Fruit fly (Drosophila melanogaster) whole organism, pupa: ENCODE data around the gene Rpn13R.

Source experiments
- CG10348 ChIP-seq: fragments of 200-800 bp; sonication (Bioruptor generic); IDR thresholded peaks from 2 replicates; pipeline ENCODE4 v1.3.6; 2022; ENCODE audit warnings: missing biosample characterization, missing genetic modification characterization
- CG12605 ChIP-seq: fragments of 200-800 bp; sonication (Bioruptor generic); IDR thresholded peaks from 2 replicates; pipeline ENCODE4 v1.3.6; 2022; ENCODE audit warnings: missing biosample characterization, missing genetic modification characterization
- CG13204 ChIP-seq: fragments of 200-800 bp; sonication (Bioruptor generic); optimal IDR thresholded peaks from 2 replicates; lab custom pipeline; 2018; ENCODE audit warnings: missing biosample characterization, mild to moderate bottlenecking, missing genetic modification characterization, moderate library complexity
- CG14655 ChIP-seq: fragments of 200-800 bp; sonication (Bioruptor generic); optimal IDR thresholded peaks from 3 replicates; lab custom pipeline; 2017; ENCODE audit warnings: mild to moderate bottlenecking, missing biosample characterization, missing genetic modification reagents, missing genetic modification characterization
- CG15710 ChIP-seq: fragments of 200-800 bp; sonication (Bioruptor generic); optimal IDR thresholded peaks from 2 replicates; lab custom pipeline; 2018; ENCODE audit warnings: missing biosample characterization, mild to moderate bottlenecking, missing genetic modification characterization, moderate library complexity
- CG17806 ChIP-seq: fragments of 200-800 bp; sonication (Bioruptor generic); optimal IDR thresholded peaks from 2 replicates; lab custom pipeline; 2018; ENCODE audit warnings: missing biosample characterization, mild to moderate bottlenecking, missing genetic modification characterization, moderate library complexity
- CG32121 ChIP-seq: fragments of 200-800 bp; sonication (Bioruptor generic); IDR thresholded peaks from 2 replicates; pipeline ENCODE4 v1.3.6; 2022; ENCODE audit warnings: missing biosample characterization, missing genetic modification characterization
- CG34367 ChIP-seq: fragments of 200-800 bp; sonication (Bioruptor generic); optimal IDR thresholded peaks from 2 replicates; lab custom pipeline; 2018; ENCODE audit warnings: missing biosample characterization, mild to moderate bottlenecking, missing genetic modification characterization
- CG4496 ChIP-seq: fragments of 200-800 bp; sonication (Bioruptor generic); IDR thresholded peaks from 3 replicates; pipeline ENCODE4 v1.3.6; 2022; ENCODE audit warnings: missing biosample characterization, missing genetic modification characterization
- CG8159 ChIP-seq: fragments of 200-800 bp; sonication (Bioruptor generic); optimal IDR thresholded peaks from 3 replicates; lab custom pipeline; 2018; ENCODE audit warnings: missing biosample characterization, mild to moderate bottlenecking, missing genetic modification characterization, moderate library complexity
- CG8301 ChIP-seq: fragments of 200-800 bp; sonication (Bioruptor generic); optimal IDR thresholded peaks from 2 replicates; lab custom pipeline; 2018; ENCODE audit warnings: missing biosample characterization, mild to moderate bottlenecking, missing genetic modification characterization
- CG9948 ChIP-seq: fragments of 200-800 bp; sonication (Bioruptor generic); optimal IDR thresholded peaks from 2 replicates; lab custom pipeline; 2018; ENCODE audit warnings: missing biosample characterization, mild to moderate bottlenecking, missing genetic modification characterization, moderate library complexity
- D1 ChIP-seq: fragments of 200-800 bp; sonication (Bioruptor generic); optimal IDR thresholded peaks from 2 replicates; lab custom pipeline; 2018; ENCODE audit warnings: missing biosample characterization, mild to moderate bottlenecking, missing genetic modification characterization, moderate library complexity
- EcR ChIP-seq: fragments of 200-800 bp; sonication (Bioruptor generic); optimal IDR thresholded peaks from 3 replicates; lab custom pipeline; 2019; ENCODE audit warnings: missing biosample characterization, missing genetic modification characterization, mild to moderate bottlenecking, moderate library complexity, missing genetic modification reagents
- Ets98B ChIP-seq: fragments of 200-800 bp; sonication (Bioruptor generic); IDR thresholded peaks from 2 replicates; pipeline ENCODE4 v1.3.6; 2022; ENCODE audit warnings: missing biosample characterization, missing genetic modification characterization
- Pif1A ChIP-seq: fragments of 200-800 bp; sonication (Bioruptor generic); optimal IDR thresholded peaks from 3 replicates; lab custom pipeline; 2016; ENCODE audit warnings: missing biosample characterization, missing genetic modification characterization
- Pif1B ChIP-seq: fragments of 200-800 bp; sonication (Bioruptor generic); optimal IDR thresholded peaks from 3 replicates; lab custom pipeline; 2016; ENCODE audit warnings: missing biosample characterization, missing genetic modification characterization
- Snoo ChIP-seq: fragments of 200-800 bp; sonication (Bioruptor generic); optimal IDR thresholded peaks from 3 replicates; lab custom pipeline; 2017; ENCODE audit warnings: missing biosample characterization, mild to moderate bottlenecking, missing genetic modification characterization, inconsistent platforms
- fd96Ca ChIP-seq: fragments of 200-800 bp; sonication (Bioruptor generic); IDR thresholded peaks from 3 replicates; pipeline ENCODE4 v1.3.6; 2022; ENCODE audit warnings: missing biosample characterization, missing genetic modification characterization
- gl ChIP-seq: fragments of 200-800 bp; sonication (Bioruptor generic); optimal IDR thresholded peaks from 2 replicates; lab custom pipeline; 2018; ENCODE audit warnings: missing biosample characterization, mild to moderate bottlenecking, missing genetic modification characterization
- rn ChIP-seq: fragments of 200-800 bp; sonication (Bioruptor generic); IDR thresholded peaks from 2 replicates; pipeline ENCODE4 v1.3.6; 2022; ENCODE audit warnings: missing biosample characterization, missing genetic modification characterization

Rpn13R gene

dm6 chrX:5085086-5085468 lies 46.6 kb upstream of the Rpn13R start:
- TF ChIP-seq CG10348 (GFP tag; lab: Robert Waterston, UW) (no peak), rn (GFP tag; lab: Robert Waterston, UW) (no peak), CG13204 (GFP tag; lab: Kevin White, UChicago) (no peak), CG9948 (tag; lab: Kevin White, UChicago) (no peak)

- no peak for TF ChIP-seq CG32121 (GFP tag; lab: Robert Waterston, UW)
- TF ChIP-seq Ets98B (GFP tag; lab: Robert Waterston, UW): no peak
- TF ChIP-seq CG4496 (GFP tag; lab: Robert Waterston, UW): no peak
- TF ChIP-seq Pif1A (GFP tag; lab: Kevin White, UChicago): no peak
- no peak for TF ChIP-seq fd96Ca (GFP tag; lab: Robert Waterston, UW)
- TF ChIP-seq CG34367 (tag; lab: Kevin White, UChicago): no peak
- no peak for TF ChIP-seq CG17806 (tag; lab: Kevin White, UChicago)
- no peak for TF ChIP-seq CG8301 (tag; lab: Kevin White, UChicago)
- TF ChIP-seq CG10348 (GFP tag; lab: Robert Waterston, UW): no peak
- TF ChIP-seq gl (tag; lab: Kevin White, UChicago): no peak
- no peak for TF ChIP-seq CG12605 (GFP tag; lab: Robert Waterston, UW)
- no peak for TF ChIP-seq Snoo (tag; lab: Kevin White, UChicago)
- TF ChIP-seq CG9948 (tag; lab: Kevin White, UChicago): no peak
- no peak for TF ChIP-seq CG8159
- TF ChIP-seq CG14655 (GFP tag; lab: Kevin White, UChicago): no peak
These were observed 46.2 kb upstream of the Rpn13R start, which contains the start of the genes CG15465 and rg for dm6 chrX:5085469-5085868. CG15465 (plus strand) TSS chrX:5085759. rg (plus strand) TSS chrX:5085759.

dm6 chrX:5085964-5086707 lies 45.6 kb upstream of the Rpn13R start:
- TF ChIP-seq Pif1B (GFP tag; lab: Kevin White, UChicago): peak; percentile 16
- TF ChIP-seq CG14655 (GFP tag; lab: Kevin White, UChicago): peak; percentile 65
- peak; percentile 38 for TF ChIP-seq CG8301 (tag; lab: Kevin White, UChicago)
- peak; percentile 6 for TF ChIP-seq Snoo (tag; lab: Kevin White, UChicago)
- peak; percentile 30 for TF ChIP-seq CG9948 (tag; lab: Kevin White, UChicago)
- peak; percentile 35; the same call in 1 of the 3 replicates for TF ChIP-seq CG4496 (GFP tag; lab: Robert Waterston, UW)
- no peak; the same call in none of the 2 replicates for TF ChIP-seq CG32121 (GFP tag; lab: Robert Waterston, UW)
- TF ChIP-seq CG8159: peak; percentile 28
- TF ChIP-seq CG13204 (GFP tag; lab: Kevin White, UChicago): no peak
- TF ChIP-seq CG17806 (tag; lab: Kevin White, UChicago): peak; percentile 39

dm6 chrX:5086724-5087660 lies 44.7 kb upstream of the Rpn13R start:
- TF ChIP-seq CG9948 (tag; lab: Kevin White, UChicago): peak; percentile 46
- no peak for TF ChIP-seq CG10348 (GFP tag; lab: Robert Waterston, UW)
- TF ChIP-seq CG13204 (GFP tag; lab: Kevin White, UChicago): peak; percentile 71
- TF ChIP-seq CG8159: peak; percentile 42
- TF ChIP-seq D1 (tag; lab: Kevin White, UChicago): peak; percentile 5
- peak; percentile 70 for TF ChIP-seq Ets98B (GFP tag; lab: Robert Waterston, UW)
- peak; percentile 40 for TF ChIP-seq CG34367 (tag; lab: Kevin White, UChicago)
- peak; percentile 41 for TF ChIP-seq Snoo (tag; lab: Kevin White, UChicago)
- TF ChIP-seq CG15710 (tag; lab: Kevin White, UChicago): peak; percentile 43
- no peak for TF ChIP-seq EcR (GFP tag; lab: Kevin White, UChicago)
- TF ChIP-seq CG8301 (tag; lab: Kevin White, UChicago): peak; percentile 58
- TF ChIP-seq Pif1B (GFP tag; lab: Kevin White, UChicago): no peak
- TF ChIP-seq gl (tag; lab: Kevin White, UChicago): peak; percentile 83
- peak; percentile 70 for TF ChIP-seq CG32121 (GFP tag; lab: Robert Waterston, UW)
- TF ChIP-seq rn (GFP tag; lab: Robert Waterston, UW): peak; percentile 50; the same call in 1 of the 2 replicates
- TF ChIP-seq CG12605 (GFP tag; lab: Robert Waterston, UW): peak; percentile 87
- peak; percentile 63 for TF ChIP-seq Pif1A (GFP tag; lab: Kevin White, UChicago)
- TF ChIP-seq CG4496 (GFP tag; lab: Robert Waterston, UW): peak; percentile 84
- peak; percentile 72 for TF ChIP-seq CG14655 (GFP tag; lab: Kevin White, UChicago)
- peak; percentile 44 for TF ChIP-seq CG17806 (tag; lab: Kevin White, UChicago)
- TF ChIP-seq fd96Ca (GFP tag; lab: Robert Waterston, UW): no peak; the same call in 1 of the 3 replicates
- TF ChIP-seq, all 21 proteins: peak for 17

dm6 chrX:5087748-5088147 lies 44.0 kb upstream of the Rpn13R start:
- TF ChIP-seq CG32121 (GFP tag; lab: Robert Waterston, UW): no peak
- no peak for TF ChIP-seq D1 (tag; lab: Kevin White, UChicago)
- TF ChIP-seq Ets98B (GFP tag; lab: Robert Waterston, UW): no peak
- no peak for TF ChIP-seq CG12605 (GFP tag; lab: Robert Waterston, UW)
- TF ChIP-seq CG13204 (GFP tag; lab: Kevin White, UChicago): no peak
- no peak for TF ChIP-seq Snoo (tag; lab: Kevin White, UChicago)
- TF ChIP-seq CG8159: no peak
